Worm (Caenorhabditis elegans) whole organism, mixed stage, embryonic: Measurements from ENCODE around the gene Y119D3B.21.
"Not testable (repeated sequence)": the region's sequence is repeated elsewhere in the genome, so short reads cannot be mapped to it uniquely, and the experiment has no call there.

Experiments used
- M03D4.4 ChIP-seq: sonication (generic microtip); optimal IDR thresholded peaks from 2 replicates; lab custom pipeline; 2017; ENCODE audit warnings: mild to moderate bottlenecking, missing genetic modification characterization, missing compliant biosample characterization
- ceh-39 ChIP-seq: fragments of 150-350 bp; optimal IDR thresholded peaks from 2 replicates; lab custom pipeline; 2014; ENCODE audit warnings: missing biosample characterization, missing genetic modification characterization
- ces-1 ChIP-seq: fragments of 150-350 bp; optimal IDR thresholded peaks from 2 replicates; lab custom pipeline; 2014; ENCODE audit warnings: missing biosample characterization, missing genetic modification reagents, missing genetic modification characterization
- elt-1 ChIP-seq: sonication (generic microtip); optimal IDR thresholded peaks from 2 replicates; lab custom pipeline; 2017; ENCODE audit warnings: missing genetic modification characterization, mild to moderate bottlenecking, missing compliant biosample characterization, antibody characterized with exemption, moderate library complexity, borderline replicate concordance; ENCODE audit not compliant: insufficient read depth
- lin-13 ChIP-seq: fragments of 150-350 bp; optimal IDR thresholded peaks from 2 replicates; lab custom pipeline; 2014; ENCODE audit warnings: missing biosample characterization, missing genetic modification characterization
- mls-2 ChIP-seq: sonication (generic microtip); optimal IDR thresholded peaks from 2 replicates; lab custom pipeline; 2016; ENCODE audit warnings: mild to moderate bottlenecking, missing genetic modification characterization, moderate library complexity, missing compliant biosample characterization
- nhr-237 ChIP-seq: fragments of 150-350 bp; optimal IDR thresholded peaks from 2 replicates; lab custom pipeline; 2014; ENCODE audit warnings: missing biosample characterization, missing genetic modification characterization
- nhr-28 ChIP-seq: fragments of 150-350 bp; optimal IDR thresholded peaks from 2 replicates; lab custom pipeline; 2014; ENCODE audit warnings: missing biosample characterization, missing genetic modification characterization
- pha-4 ChIP-seq: fragments of 150-350 bp; optimal IDR thresholded peaks from 2 replicates; lab custom pipeline; 2018; ENCODE audit warnings: missing biosample characterization, missing genetic modification reagents, missing genetic modification characterization
- sptf-1 ChIP-seq: sonication (generic microtip); optimal IDR thresholded peaks from 2 replicates; lab custom pipeline; 2017; ENCODE audit warnings: mild to moderate bottlenecking, missing genetic modification characterization, moderate library complexity, missing compliant biosample characterization
- unc-39 ChIP-seq: fragments of 150-350 bp; optimal IDR thresholded peaks from 2 replicates; lab custom pipeline; 2014; ENCODE audit warnings: missing biosample characterization, missing genetic modification characterization
- unc-62 ChIP-seq: fragments of 150-350 bp; optimal IDR thresholded peaks from 2 replicates; lab custom pipeline; 2014; ENCODE audit warnings: missing biosample characterization, missing genetic modification reagents, missing genetic modification characterization

DNA sequence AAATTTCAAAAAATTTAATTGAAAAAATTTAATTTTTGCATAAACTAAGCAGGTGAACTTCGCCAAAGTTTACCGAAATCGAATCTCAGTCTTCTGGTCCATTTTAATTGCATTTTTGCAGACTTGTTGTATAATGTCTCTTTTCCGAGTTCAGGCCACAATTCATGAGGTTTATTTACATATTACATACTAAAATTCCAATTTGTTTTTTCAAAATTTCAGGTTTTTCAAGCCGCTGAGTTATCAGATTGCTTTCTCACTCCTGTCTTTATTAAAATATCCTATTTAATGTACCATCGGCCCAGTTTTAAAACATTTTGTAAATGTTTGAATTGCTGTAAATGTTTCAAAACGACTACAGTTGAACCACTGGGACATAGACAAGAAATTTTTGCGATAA is 41.7 kb downstream of the Y119D3B.21 start, which contains the start of gene fbxa-208:
- TF ChIP-seq lin-13 (tag; lab: Kevin White, UChicago); pha-4; unc-39; elt-1 (tag; lab: Kevin White, UChicago); unc-62 (GFP tag; lab: Kevin White, UChicago); nhr-237; ceh-39 (tag; lab: Kevin White, UChicago); ces-1 (GFP tag; lab: Kevin White, UChicago); mls-2; M03D4.4 (tag; lab: Kevin White, UChicago); sptf-1 (tag; lab: Kevin White, UChicago); nhr-28: not testable (repeated sequence)
